Fruit fly (Drosophila melanogaster) whole organism, pupa: Measurements from ENCODE around the gene Snoo.

ENCODE experiments used
- CG10348 ChIP-seq: fragments of 200-800 bp; sonication (Bioruptor generic); IDR thresholded peaks from 2 replicates; pipeline ENCODE4 v1.3.6; 2022; ENCODE audit warnings: missing biosample characterization, missing genetic modification characterization
- CG14655 ChIP-seq: fragments of 200-800 bp; sonication (Bioruptor generic); optimal IDR thresholded peaks from 3 replicates; lab custom pipeline; 2017; ENCODE audit warnings: mild to moderate bottlenecking, missing biosample characterization, missing genetic modification reagents, missing genetic modification characterization
- D1 ChIP-seq: fragments of 200-800 bp; sonication (Bioruptor generic); optimal IDR thresholded peaks from 2 replicates; lab custom pipeline; 2018; ENCODE audit warnings: missing biosample characterization, mild to moderate bottlenecking, missing genetic modification characterization, moderate library complexity
- EcR ChIP-seq: fragments of 200-800 bp; sonication (Bioruptor generic); optimal IDR thresholded peaks from 3 replicates; lab custom pipeline; 2019; ENCODE audit warnings: missing biosample characterization, missing genetic modification characterization, mild to moderate bottlenecking, moderate library complexity, missing genetic modification reagents
- Snoo ChIP-seq: fragments of 200-800 bp; sonication (Bioruptor generic); optimal IDR thresholded peaks from 3 replicates; lab custom pipeline; 2017; ENCODE audit warnings: missing biosample characterization, mild to moderate bottlenecking, missing genetic modification characterization, inconsistent platforms

dm6 chr2L:7841244-7841643, 142.8 kb downstream of the Snoo start:
- TF ChIP-seq CG14655 (GFP tag; lab: Kevin White, UChicago) (no peak), D1 (no peak), Snoo (tag; lab: Kevin White, UChicago) (no peak), CG10348 (GFP tag; lab: Robert Waterston, UW) (no peak), EcR (no peak)
